Worm (Caenorhabditis elegans): ENCODE measurements around the gene fdgt-2.

ce11 chrII:8392215-8392614 is 25.2 kb upstream of the fdgt-2 start:
- TF ChIP-seq flt-1 (GFP tag; IDR thresholded peaks at IDR 0.05), result no peak
- TF ChIP-seq med-1 (GFP tag; optimal IDR thresholded peaks at IDR 0.05; ENCODE audit: insufficient read depth), result no peak
- TF ChIP-seq ztf-23 (GFP tag; IDR thresholded peaks at IDR 0.05), result no peak
- TF ChIP-seq ref-1 (GFP tag; conservative IDR thresholded peaks at IDR 0.05), result no peak
- no peak for TF ChIP-seq cog-1 (tag; optimal IDR thresholded peaks at IDR 0.05)
- TF ChIP-seq tab-1 (GFP tag; IDR thresholded peaks at IDR 0.05), result no peak
- TF ChIP-seq T22C8.4 (GFP tag; IDR thresholded peaks at IDR 0.05), result no peak
- no peak for TF ChIP-seq ztf-29 (GFP tag; IDR thresholded peaks at IDR 0.05)
